Worm (Caenorhabditis elegans): ENCODE data around the gene sft-1.

ce11 chrIII:3111534-3111933, 25.1 kb downstream of the sft-1 start:
- TF ChIP-seq hnd-1 (tag; optimal IDR thresholded peaks at IDR 0.05) (no peak), ets-7 (tag; optimal IDR thresholded peaks at IDR 0.05) (no peak), flt-1 (GFP tag; IDR thresholded peaks at IDR 0.05) (no peak), tbx-11 (GFP tag; IDR thresholded peaks at IDR 0.05) (no peak), B0310.2 (tag; optimal IDR thresholded peaks at IDR 0.05) (no peak), ama-1 (optimal IDR thresholded peaks at IDR 0.05) (no peak), tra-4 (tag; optimal IDR thresholded peaks at IDR 0.05) (no peak), ceh-36 (tag; optimal IDR thresholded peaks at IDR 0.05) (no peak), aly-1 (tag; optimal IDR thresholded peaks at IDR 0.05) (no peak), F13C5.2 (tag; optimal IDR thresholded peaks at IDR 0.05) (no peak), pes-1 (GFP tag; IDR thresholded peaks at IDR 0.05) (no peak)

Measured in whole organism, early embryonic.